Worm (Caenorhabditis elegans) whole organism, late embryonic: Measurements from ENCODE around the gene ubc-22.

Experiments used
- F13H6.1 ChIP-seq: sonication (generic microtip); optimal IDR thresholded peaks from 2 replicates; lab custom pipeline; 2016; ENCODE audit warnings: missing genetic modification characterization, missing compliant biosample characterization
- dve-1 ChIP-seq: sonication (generic microtip); optimal IDR thresholded peaks from 2 replicates; lab custom pipeline; 2017; ENCODE audit warnings: antibody characterized with exemption, mild to moderate bottlenecking, missing genetic modification characterization, missing compliant biosample characterization
- fax-1 ChIP-seq: sonication (generic microtip); optimal IDR thresholded peaks from 2 replicates; lab custom pipeline; 2016; ENCODE audit warnings: missing genotype, missing genetic modification characterization, missing compliant biosample characterization
- hlh-30 ChIP-seq: sonication (generic microtip); optimal IDR thresholded peaks from 2 replicates; lab custom pipeline; 2017; ENCODE audit warnings: antibody characterized with exemption, missing genetic modification characterization, missing compliant biosample characterization; ENCODE audit not compliant: insufficient read depth
- madf-2 ChIP-seq: sonication (generic microtip); optimal IDR thresholded peaks from 2 replicates; lab custom pipeline; 2017; ENCODE audit warnings: missing genetic modification characterization, missing compliant biosample characterization
- nfya-1 ChIP-seq: sonication (generic microtip); optimal IDR thresholded peaks from 2 replicates; lab custom pipeline; 2017; ENCODE audit warnings: missing genetic modification characterization, mild to moderate bottlenecking, missing compliant biosample characterization, antibody characterized with exemption, moderate library complexity
- unc-3 ChIP-seq, 2 experiments: fragments of 200-800 bp in 1 of 2; sonication (Bioruptor generic) in 1 of 2; sonication (generic microtip) in 1 of 2; conservative IDR thresholded peaks in 1 of 2; optimal IDR thresholded peaks in 1 of 2; 2 replicates each; pipeline versions ENCODE4 v1.3.6 to Lab custom; 2016 to 2022; ENCODE audit warnings: missing compliant biosample characterization in 2 of 2, missing genetic modification characterization in 2 of 2, missing genetic modification reagents in 1 of 2

DNA sequence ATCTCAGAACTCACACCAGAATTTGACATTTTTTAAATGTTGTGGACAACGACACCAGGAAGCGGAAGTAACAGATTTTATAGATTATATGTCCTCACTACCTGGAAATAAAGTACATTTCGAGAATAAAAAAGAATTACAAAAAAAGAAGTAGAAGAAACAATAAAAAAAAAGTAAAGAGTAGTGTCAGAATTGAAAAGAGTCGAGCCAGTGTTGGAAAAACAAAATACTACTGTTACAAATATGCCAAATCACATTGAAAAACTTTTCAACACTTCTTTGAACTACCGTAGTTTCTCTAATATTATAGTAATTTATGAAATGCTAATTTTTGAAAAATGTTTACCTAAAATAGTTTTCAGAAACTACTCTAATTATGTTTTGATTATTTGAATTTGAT is 5.8 kb upstream of the ubc-22 start, which contains the start of gene C06E2.1:
- no peak for TF ChIP-seq madf-2
- TF ChIP-seq nfya-1 (tag; lab: Kevin White, UChicago) = no peak
- TF ChIP-seq dve-1 (tag; lab: Kevin White, UChicago) = no peak
- no peak for TF ChIP-seq F13H6.1 (tag; lab: Kevin White, UChicago)
- no peak for TF ChIP-seq unc-3 (GFP tag; conservative IDR thresholded peaks at IDR 0.05; lab: Robert Waterston, UW)
- TF ChIP-seq unc-3 (tag; optimal IDR thresholded peaks at IDR 0.05; lab: Kevin White, UChicago) = no peak
- TF ChIP-seq fax-1 (tag; lab: Kevin White, UChicago) = no peak
- no peak for TF ChIP-seq hlh-30
